Fruit fly (Drosophila melanogaster) whole organism, wandering third instar larva: ENCODE data around the gene Dd.

Experiments used
- Abd-B ChIP-seq: fragments of >200 bp; optimal IDR thresholded peaks from 2 replicates; lab custom pipeline; 2017; ENCODE audit warnings: missing biosample characterization, missing genetic modification characterization
- CG32264 ChIP-seq: fragments of 200-800 bp; sonication (Bioruptor generic); optimal IDR thresholded peaks from 2 replicates; lab custom pipeline; 2016; ENCODE audit warnings: missing biosample characterization, missing genetic modification characterization
- CG9705 ChIP-seq: fragments of 200-800 bp; sonication (Bioruptor generic); optimal IDR thresholded peaks from 2 replicates; lab custom pipeline; 2018; ENCODE audit warnings: missing biosample characterization, mild to moderate bottlenecking, missing genetic modification characterization
- CrebA ChIP-seq: fragments of 200-800 bp; sonication (Bioruptor generic); optimal IDR thresholded peaks from 2 replicates; lab custom pipeline; 2016; ENCODE audit warnings: missing biosample characterization, mild to moderate bottlenecking, missing genetic modification characterization, borderline replicate concordance
- Dfd ChIP-seq: fragments of >200 bp; optimal IDR thresholded peaks from 2 replicates; lab custom pipeline; 2017; ENCODE audit warnings: missing biosample characterization, missing genetic modification characterization
- Dif ChIP-seq: fragments of 200-275, 200-300 bp; sonication (Bioruptor generic); optimal IDR thresholded peaks from 2 replicates; lab custom pipeline; 2018; ENCODE audit warnings: missing biosample characterization, missing genetic modification characterization; ENCODE audit not compliant: partially characterized antibody
- GATAd ChIP-seq: sonication (Bioruptor generic); optimal IDR thresholded peaks from 2 replicates; lab custom pipeline; 2016; ENCODE audit warnings: missing biosample characterization, missing genetic modification characterization
- HLH106 ChIP-seq: fragments of 200-800 bp; optimal IDR thresholded peaks from 3 replicates; lab custom pipeline; 2019; ENCODE audit warnings: missing biosample characterization, mild to moderate bottlenecking, missing genetic modification characterization, moderate library complexity
- Hr78 ChIP-seq: fragments of >200 bp; optimal IDR thresholded peaks from 2 replicates; lab custom pipeline; 2017; ENCODE audit warnings: missing biosample characterization, missing genetic modification characterization
- Hr83 ChIP-seq: fragments of 200-300 bp; sonication (Bioruptor generic); optimal IDR thresholded peaks from 2 replicates; lab custom pipeline; 2016; ENCODE audit warnings: missing biosample characterization, mild to moderate bottlenecking, missing genetic modification characterization, moderate library complexity; ENCODE audit not compliant: poor library complexity, severe bottlenecking
- Jra ChIP-seq: sonication (Bioruptor generic); optimal IDR thresholded peaks from 2 replicates; lab custom pipeline; 2016; ENCODE audit warnings: missing biosample characterization, missing genetic modification characterization
- Mio ChIP-seq: sonication (Bioruptor generic); optimal IDR thresholded peaks from 2 replicates; lab custom pipeline; 2016; ENCODE audit warnings: missing biosample characterization, missing genetic modification characterization
- Myc ChIP-seq: fragments of >200 bp; optimal IDR thresholded peaks from 2 replicates; lab custom pipeline; 2017
- N ChIP-seq: fragments of >200 bp; optimal IDR thresholded peaks from 2 replicates; lab custom pipeline; 2018; ENCODE audit warnings: missing biosample characterization, missing external identifiers, missing genetic modification characterization
- Rel ChIP-seq, 2 experiments: fragments of 200-800 bp; sonication (Bioruptor generic) in 1 of 2; optimal IDR thresholded peaks; 2 replicates in 1 of 2; 3 replicates in 1 of 2; lab custom pipeline; 2016 to 2019; ENCODE audit warnings: mild to moderate bottlenecking in 2 of 2, missing biosample characterization in 2 of 2, missing genetic modification characterization in 2 of 2, moderate library complexity in 1 of 2
- Sp1 ChIP-seq: fragments of 200-800 bp; sonication (Bioruptor generic); optimal IDR thresholded peaks from 3 replicates; lab custom pipeline; 2019; ENCODE audit warnings: missing biosample characterization, mild to moderate bottlenecking, missing genetic modification characterization, moderate library complexity
- dl ChIP-seq, 2 experiments: fragments of 175-275, 200-275 bp in 1 of 2; fragments of 200-275 bp in 1 of 2; sonication (Bioruptor generic); optimal IDR thresholded peaks; lab custom pipeline; 2018; ENCODE audit warnings: mild to moderate bottlenecking in 2 of 2, missing biosample characterization in 2 of 2, missing genetic modification characterization in 2 of 2, moderate library complexity in 2 of 2; ENCODE audit not compliant: partially characterized antibody in 2 of 2, insufficient read depth in 1 of 2
- dmrt93B ChIP-seq: fragments of 200-800 bp; sonication (Bioruptor generic); optimal IDR thresholded peaks from 2 replicates; lab custom pipeline; 2018; ENCODE audit warnings: missing biosample characterization, mild to moderate bottlenecking, missing genetic modification characterization
- dsf ChIP-seq: sonication (Bioruptor generic); optimal IDR thresholded peaks from 2 replicates; lab custom pipeline; 2016; ENCODE audit warnings: missing biosample characterization, missing genetic modification characterization, borderline replicate concordance
- ey ChIP-seq: fragments of 200-800 bp; sonication (Bioruptor generic); optimal IDR thresholded peaks from 2 replicates; lab custom pipeline; 2016; ENCODE audit warnings: missing biosample characterization, missing genetic modification characterization
- foxo ChIP-seq, 2 experiments: fragments of 200-800 bp; sonication (Bioruptor generic); optimal IDR thresholded peaks; 2 replicates in 1 of 2; 3 replicates in 1 of 2; lab custom pipeline; 2016 to 2017; ENCODE audit warnings: missing biosample characterization in 2 of 2, missing genetic modification characterization in 2 of 2
- fru ChIP-seq: fragments of 200-800 bp; sonication (Bioruptor generic); optimal IDR thresholded peaks from 3 replicates; lab custom pipeline; 2016; ENCODE audit warnings: missing biosample characterization, mild to moderate bottlenecking, missing genetic modification characterization
- h ChIP-seq: fragments of 200-800 bp; sonication (Bioruptor generic); optimal IDR thresholded peaks from 3 replicates; lab custom pipeline; 2016; ENCODE audit warnings: missing biosample characterization, mild to moderate bottlenecking, missing genetic modification characterization
- lola ChIP-seq: fragments of >200 bp; optimal IDR thresholded peaks from 2 replicates; lab custom pipeline; 2017; ENCODE audit warnings: missing biosample characterization, missing genetic modification characterization
- psq ChIP-seq: fragments of 200-800 bp; sonication (Bioruptor generic); optimal IDR thresholded peaks from 3 replicates; lab custom pipeline; 2017; ENCODE audit warnings: missing biosample characterization, mild to moderate bottlenecking, missing genetic modification characterization, moderate library complexity
- rgr ChIP-seq: fragments of 200-800 bp; sonication (Bioruptor generic); optimal IDR thresholded peaks from 3 replicates; lab custom pipeline; 2016; ENCODE audit warnings: missing biosample characterization, mild to moderate bottlenecking, missing genetic modification characterization
- sage ChIP-seq: fragments of 200-800 bp; sonication (Bioruptor generic); optimal IDR thresholded peaks from 2 replicates; lab custom pipeline; 2016; ENCODE audit warnings: missing biosample characterization, mild to moderate bottlenecking, missing genetic modification characterization
- sv ChIP-seq: fragments of 200-800 bp; sonication (Bioruptor generic); optimal IDR thresholded peaks from 3 replicates; lab custom pipeline; 2016; ENCODE audit warnings: missing biosample characterization, missing genetic modification characterization
- tai ChIP-seq: sonication (Bioruptor generic); optimal IDR thresholded peaks from 2 replicates; lab custom pipeline; 2016; ENCODE audit warnings: missing biosample characterization, missing genetic modification characterization
- usp ChIP-seq: fragments of >200 bp; optimal IDR thresholded peaks from 2 replicates; lab custom pipeline; 2017; ENCODE audit warnings: missing biosample characterization, missing genetic modification characterization
- woc ChIP-seq: sonication (Bioruptor generic); optimal IDR thresholded peaks from 2 replicates; lab custom pipeline; 2016; ENCODE audit warnings: missing biosample characterization, mild to moderate bottlenecking, missing genetic modification characterization

The Dd gene

dm6 chrX:21357810-21358671, 34.2 kb upstream of the Dd start, which contains the start of gene Septin1:
Gene Septin1 (plus strand): TSS chrX:21358286.
- TF ChIP-seq fru (GFP tag; lab: Kevin White, UChicago): no peak
- peak; percentile 27 for TF ChIP-seq Sp1
- no peak for TF ChIP-seq Dif (GFP tag; lab: Kevin White, UChicago)
- no peak for TF ChIP-seq Hr83 (GFP tag; lab: Kevin White, UChicago)
- TF ChIP-seq tai (GFP tag; lab: Kevin White, UChicago): no peak
- no peak for TF ChIP-seq foxo (GFP tag; optimal IDR thresholded peaks at IDR 0.05; lab: Kevin White, UChicago)
- no peak for TF ChIP-seq dl (GFP tag; optimal IDR thresholded peaks at IDR 0.05; lab: Kevin White, UChicago; ENCODE audit: insufficient read depth in 1 of 2, partially characterized antibody in 2 of 2)
- TF ChIP-seq Dfd (GFP tag; lab: Kevin White, UChicago): no peak
- no peak for TF ChIP-seq Abd-B
- TF ChIP-seq GATAd (GFP tag; lab: Kevin White, UChicago): no peak
- no peak for TF ChIP-seq Mio
- TF ChIP-seq dsf: no peak
- no peak for TF ChIP-seq CG9705 (GFP tag; lab: Kevin White, UChicago)
- TF ChIP-seq Hr78 (GFP tag; lab: Kevin White, UChicago): no peak
- no peak for TF ChIP-seq CG32264 (GFP tag; lab: Kevin White, UChicago)
- no peak for TF ChIP-seq ey (GFP tag; lab: Kevin White, UChicago)
- TF ChIP-seq Rel (GFP tag; optimal IDR thresholded peaks at IDR 0.05; lab: Kevin White, UChicago): no peak
- TF ChIP-seq Rel (tag; optimal IDR thresholded peaks at IDR 0.05; lab: Kevin White, UChicago): peak; percentile 25
- TF ChIP-seq Myc: peak; percentile 31

- TF ChIP-seq dmrt93B (GFP tag; lab: Kevin White, UChicago) (no peak), usp (no peak), foxo (GFP tag; optimal IDR thresholded peaks at IDR 0.05; lab: Kevin White, UChicago) (no peak), fru (GFP tag; lab: Kevin White, UChicago) (no peak), Dif (GFP tag; lab: Kevin White, UChicago) (no peak), Abd-B (no peak), Mio (no peak), rgr (GFP tag; lab: Kevin White, UChicago) (peak; percentile 48), lola (GFP tag; lab: Kevin White, UChicago) (no peak), h (peak; percentile 82), dl (GFP tag; optimal IDR thresholded peaks at IDR 0.05; lab: Kevin White, UChicago; ENCODE audit: insufficient read depth in 1 of 2, partially characterized antibody in 2 of 2) (no peak), CrebA (GFP tag; lab: Kevin White, UChicago) (no peak), Dfd (GFP tag; lab: Kevin White, UChicago) (no peak), HLH106 (tag; lab: Kevin White, UChicago) (no peak), sv (GFP tag; lab: Kevin White, UChicago) (no peak), Sp1 (no peak), Jra (GFP tag; lab: Kevin White, UChicago) (no peak)
These were observed 29.7 kb upstream of the Dd start for dm6 chrX:21353541-21353940.

- no peak for TF ChIP-seq Rel (GFP tag; optimal IDR thresholded peaks at IDR 0.05; lab: Kevin White, UChicago)
- TF ChIP-seq Rel (tag; optimal IDR thresholded peaks at IDR 0.05; lab: Kevin White, UChicago): peak; percentile 43
- TF ChIP-seq woc: peak; percentile 87
- TF ChIP-seq psq (GFP tag; lab: Kevin White, UChicago): peak; percentile 5
- no peak for TF ChIP-seq sv (GFP tag; lab: Kevin White, UChicago)
- no peak for TF ChIP-seq ey (GFP tag; lab: Kevin White, UChicago)
- no peak for TF ChIP-seq CG32264 (GFP tag; lab: Kevin White, UChicago)
- no peak for TF ChIP-seq sage
- TF ChIP-seq N (GFP tag; lab: Kevin White, UChicago): peak; percentile 70
- peak; percentile 97 for TF ChIP-seq Myc
- TF ChIP-seq Jra (GFP tag; lab: Kevin White, UChicago): peak; percentile 5
- TF ChIP-seq Dfd (GFP tag; lab: Kevin White, UChicago): no peak
These were observed 27.5 kb upstream of the Dd start for dm6 chrX:21351210-21351824.
